Fruit fly (Drosophila melanogaster) whole organism, embryonic: ENCODE results near the gene Max.

ENCODE experiments used
- Abd-B ChIP-seq: fragments of 200-800 bp; sonication (Bioruptor generic); optimal IDR thresholded peaks from 2 replicates; lab custom pipeline; 2018; ENCODE audit warnings: missing biosample characterization, mild to moderate bottlenecking, missing genetic modification characterization, moderate library complexity
- Adf1 ChIP-seq: fragments of 200-800 bp; sonication (Bioruptor generic); IDR thresholded peaks from 2 replicates; pipeline ENCODE4 v1.3.6; 2022; ENCODE audit warnings: missing biosample characterization, missing genetic modification characterization
- Bgb ChIP-seq: fragments of 200-800 bp; sonication (Bioruptor generic); IDR thresholded peaks from 2 replicates; pipeline ENCODE4 v1.3.6; 2022; ENCODE audit warnings: missing biosample characterization, missing genetic modification characterization; ENCODE audit not compliant: partially characterized antibody
- CG10209 ChIP-seq: fragments of 200-800 bp; sonication (Bioruptor generic); optimal IDR thresholded peaks from 3 replicates; lab custom pipeline; 2017; ENCODE audit warnings: missing biosample characterization, mild to moderate bottlenecking, missing genetic modification characterization, missing genetic modification reagents
- CG1024 ChIP-seq: fragments of 200-800 bp; sonication (Bioruptor generic); IDR thresholded peaks from 2 replicates; pipeline ENCODE4 v1.3.6; 2022; ENCODE audit warnings: missing biosample characterization, missing genetic modification characterization
- CG11085 ChIP-seq: fragments of 200-800 bp; sonication (Bioruptor generic); IDR thresholded peaks from 2 replicates; pipeline ENCODE4 v1.3.6; 2022; ENCODE audit warnings: missing biosample characterization, missing genetic modification characterization
- CG15073 ChIP-seq: fragments of 200-800 bp; sonication (Bioruptor generic); optimal IDR thresholded peaks from 2 replicates; lab custom pipeline; 2016; ENCODE audit warnings: missing biosample characterization, missing genetic modification characterization
- CG17359 ChIP-seq: fragments of 200-800 bp; sonication (Bioruptor generic); optimal IDR thresholded peaks from 3 replicates; lab custom pipeline; 2018; ENCODE audit warnings: missing biosample characterization, mild to moderate bottlenecking, missing genetic modification characterization, moderate library complexity
- CG1792 ChIP-seq: fragments of 200-800 bp; sonication (Bioruptor generic); optimal IDR thresholded peaks from 2 replicates; lab custom pipeline; 2016; ENCODE audit warnings: missing biosample characterization, missing genetic modification characterization
- CG18599 ChIP-seq: fragments of 200-800 bp; sonication (Bioruptor generic); optimal IDR thresholded peaks from 3 replicates; lab custom pipeline; 2017; ENCODE audit warnings: missing biosample characterization, missing genetic modification characterization, mild to moderate bottlenecking, moderate library complexity, missing genetic modification reagents
- CG3163 ChIP-seq: fragments of 200-800 bp; sonication (Bioruptor generic); optimal IDR thresholded peaks from 3 replicates; lab custom pipeline; 2016; ENCODE audit warnings: missing biosample characterization, missing genetic modification characterization
- CG33213 ChIP-seq: fragments of 200-800 bp; sonication (Bioruptor generic); optimal IDR thresholded peaks from 3 replicates; lab custom pipeline; 2016; ENCODE audit warnings: missing biosample characterization, missing genetic modification characterization
- CG4360 ChIP-seq: fragments of 200-800 bp; sonication (Bioruptor generic); IDR thresholded peaks from 2 replicates; pipeline ENCODE4 v1.3.6; 2022; ENCODE audit warnings: missing biosample characterization, missing genetic modification characterization
- CG4404 ChIP-seq: fragments of 200-800 bp; sonication (Bioruptor generic); IDR thresholded peaks from 2 replicates; pipeline ENCODE4 v1.3.6; 2022; ENCODE audit warnings: missing biosample characterization, missing genetic modification characterization
- CG5180 ChIP-seq: fragments of 200-800 bp; sonication (Bioruptor generic); optimal IDR thresholded peaks from 3 replicates; lab custom pipeline; 2017; ENCODE audit warnings: missing biosample characterization, missing genetic modification characterization, mild to moderate bottlenecking, moderate library complexity, missing genetic modification reagents
- CG7786 ChIP-seq: fragments of 200-800 bp; sonication (Bioruptor generic); optimal IDR thresholded peaks from 2 replicates; lab custom pipeline; 2016; ENCODE audit warnings: missing biosample characterization, missing genetic modification characterization
- CG9609 ChIP-seq: fragments of 200-800 bp; sonication (Bioruptor generic); optimal IDR thresholded peaks from 3 replicates; lab custom pipeline; 2016; ENCODE audit warnings: missing biosample characterization, missing genetic modification characterization
- CG9727 ChIP-seq: fragments of 200-800 bp; sonication (Bioruptor generic); optimal IDR thresholded peaks from 3 replicates; lab custom pipeline; 2017; ENCODE audit warnings: missing biosample characterization, mild to moderate bottlenecking, missing genetic modification characterization
- CG9797 ChIP-seq: fragments of 200-800 bp; sonication (Bioruptor generic); optimal IDR thresholded peaks from 3 replicates; lab custom pipeline; 2018; ENCODE audit warnings: missing biosample characterization, mild to moderate bottlenecking, missing genetic modification characterization
- CG9817 ChIP-seq: fragments of 200-800 bp; sonication (Bioruptor generic); optimal IDR thresholded peaks from 2 replicates; lab custom pipeline; 2018; ENCODE audit warnings: missing biosample characterization, mild to moderate bottlenecking, missing genetic modification characterization, moderate library complexity
- CG9932 ChIP-seq: fragments of 200-800 bp; sonication (Bioruptor generic); IDR thresholded peaks from 2 replicates; pipeline ENCODE4 v1.3.6; 2022; ENCODE audit warnings: missing biosample characterization, missing genetic modification characterization
- CTCF ChIP-seq: fragments of 200-800 bp; sonication (Bioruptor generic); optimal IDR thresholded peaks from 2 replicates; lab custom pipeline; 2017; ENCODE audit warnings: missing biosample characterization, mild to moderate bottlenecking, missing genetic modification characterization, moderate library complexity
- Dfd ChIP-seq, 2 experiments: fragments of >200 bp; optimal IDR thresholded peaks; 2 replicates each; lab custom pipeline; 2017; ENCODE audit warnings: missing biosample characterization in 2 of 2, missing genetic modification characterization in 2 of 2
- Dll ChIP-seq: fragments of 200-800 bp; sonication (Bioruptor generic); IDR thresholded peaks from 4 replicates; pipeline ENCODE4 v1.3.6; 2022; ENCODE audit warnings: missing biosample characterization, missing genetic modification characterization; ENCODE audit not compliant: partially characterized antibody
- E2f1 ChIP-seq: fragments of 200-800 bp; sonication (Bioruptor generic); IDR thresholded peaks from 2 replicates; pipeline ENCODE4 v1.3.6; 2022; ENCODE audit warnings: missing biosample characterization, missing genetic modification characterization
- Hr51 ChIP-seq, 2 experiments: fragments of 200-800 bp; sonication (Bioruptor generic); optimal IDR thresholded peaks; 2 replicates in 1 of 2; 3 replicates in 1 of 2; lab custom pipeline; 2016 to 2018; ENCODE audit warnings: missing biosample characterization in 2 of 2, missing genetic modification characterization in 2 of 2, mild to moderate bottlenecking in 1 of 2, moderate library complexity in 1 of 2
- MESR4 ChIP-seq: fragments of 200-800 bp; sonication (Bioruptor generic); optimal IDR thresholded peaks from 2 replicates; lab custom pipeline; 2018; ENCODE audit warnings: missing biosample characterization, mild to moderate bottlenecking, missing genetic modification characterization, moderate library complexity
- Myb ChIP-seq: fragments of 200-800 bp; sonication (Bioruptor generic); optimal IDR thresholded peaks from 2 replicates; lab custom pipeline; 2016; ENCODE audit warnings: missing biosample characterization, missing genetic modification characterization
- Rx ChIP-seq: fragments of 200-800 bp; sonication (Bioruptor generic); IDR thresholded peaks from 2 replicates; pipeline ENCODE4 v1.3.6; 2022; ENCODE audit warnings: missing biosample characterization, missing genetic modification characterization
- Sin3A ChIP-seq: fragments of >200 bp; optimal IDR thresholded peaks from 2 replicates; lab custom pipeline; 2018
- Sry-β ChIP-seq: fragments of 200-800 bp; sonication (Bioruptor generic); optimal IDR thresholded peaks from 2 replicates; lab custom pipeline; 2018; ENCODE audit warnings: missing biosample characterization, mild to moderate bottlenecking, missing genetic modification characterization, moderate library complexity
- ac ChIP-seq: fragments of 200-800 bp; sonication (Bioruptor generic); optimal IDR thresholded peaks from 3 replicates; lab custom pipeline; 2017; ENCODE audit warnings: missing biosample characterization, mild to moderate bottlenecking, missing genetic modification characterization
- bbx ChIP-seq: fragments of 200-800 bp; sonication (Bioruptor generic); IDR thresholded peaks from 2 replicates; pipeline ENCODE4 v1.3.6; 2022; ENCODE audit warnings: missing biosample characterization, missing genetic modification characterization; ENCODE audit not compliant: partially characterized antibody
- bigmax ChIP-seq: fragments of 200-800 bp; sonication (Bioruptor generic); optimal IDR thresholded peaks from 2 replicates; lab custom pipeline; 2018; ENCODE audit warnings: missing biosample characterization, mild to moderate bottlenecking, missing genetic modification characterization
- bowl ChIP-seq: fragments of 200-800 bp; sonication (Bioruptor generic); IDR thresholded peaks from 2 replicates; pipeline ENCODE4 v1.3.6; 2022; ENCODE audit warnings: missing biosample characterization, missing genetic modification characterization
- br ChIP-seq: fragments of >200 bp; optimal IDR thresholded peaks from 2 replicates; lab custom pipeline; 2017
- crp ChIP-seq, 2 experiments: fragments of 200-800 bp; sonication (Bioruptor generic); optimal IDR thresholded peaks; 2 replicates in 1 of 2; 3 replicates in 1 of 2; lab custom pipeline; 2017; ENCODE audit warnings: missing biosample characterization in 2 of 2, missing genetic modification characterization in 2 of 2, mild to moderate bottlenecking in 1 of 2, moderate library complexity in 1 of 2
- dpn ChIP-seq, 2 experiments: fragments of 200-800 bp; sonication (Bioruptor generic); optimal IDR thresholded peaks; 3 replicates each; lab custom pipeline; 2016; ENCODE audit warnings: missing biosample characterization in 2 of 2, missing genetic modification characterization in 2 of 2
- fd102C ChIP-seq: fragments of 200-800 bp; sonication (Bioruptor generic); optimal IDR thresholded peaks from 2 replicates; lab custom pipeline; 2018; ENCODE audit warnings: missing biosample characterization, mild to moderate bottlenecking, missing genetic modification characterization, moderate library complexity
- ftz-f1 ChIP-seq: fragments of 200-800 bp; sonication (Bioruptor generic); optimal IDR thresholded peaks from 2 replicates; lab custom pipeline; 2016; ENCODE audit warnings: missing biosample characterization, missing genetic modification characterization
- luna ChIP-seq: fragments of 200-800 bp; sonication (Bioruptor generic); optimal IDR thresholded peaks from 2 replicates; lab custom pipeline; 2016; ENCODE audit warnings: missing biosample characterization, missing genetic modification characterization
- otp ChIP-seq: fragments of 200-800 bp; sonication (Bioruptor generic); IDR thresholded peaks from 3 replicates; pipeline ENCODE4, ENCODE4 v1.3.6; 2022; ENCODE audit warnings: missing biosample characterization, missing genetic modification characterization
- prd ChIP-seq, 3 experiments: fragments of >200 bp in 2 of 3; fragments of 200-800 bp in 1 of 3; sonication (Bioruptor generic) in 1 of 3; optimal IDR thresholded peaks in 2 of 3; IDR thresholded peaks in 1 of 3; 2 replicates in 2 of 3; 3 replicates in 1 of 3; pipeline versions ENCODE4 v1.3.6 to Lab custom; 2017 to 2022; ENCODE audit warnings: missing biosample characterization in 1 of 3, missing genetic modification characterization in 1 of 3
- run ChIP-seq: fragments of 200-800 bp; sonication (Bioruptor generic); optimal IDR thresholded peaks from 3 replicates; lab custom pipeline; 2018; ENCODE audit warnings: missing biosample characterization, mild to moderate bottlenecking, missing genetic modification characterization
- schlank ChIP-seq: fragments of 200-800 bp; sonication (Bioruptor generic); optimal IDR thresholded peaks from 2 replicates; lab custom pipeline; 2018; ENCODE audit warnings: missing biosample characterization, mild to moderate bottlenecking, missing genetic modification characterization
- sens ChIP-seq: fragments of 200-800 bp; sonication (Bioruptor generic); peaks from one replicate; lab custom pipeline; 2016; ENCODE audit warnings: missing biosample characterization, missing genetic modification characterization
- stwl ChIP-seq: fragments of 200-800 bp; sonication (Bioruptor generic); optimal IDR thresholded peaks from 3 replicates; lab custom pipeline; 2018; ENCODE audit warnings: missing biosample characterization, mild to moderate bottlenecking, missing genetic modification characterization, moderate library complexity
- tap ChIP-seq: fragments of 200-800 bp; optimal IDR thresholded peaks from 3 replicates; lab custom pipeline; 2019; ENCODE audit warnings: missing biosample characterization, mild to moderate bottlenecking, missing genetic modification characterization, moderate library complexity
- vfl ChIP-seq: fragments of 200-800 bp; sonication (Bioruptor generic); optimal IDR thresholded peaks from 2 replicates; lab custom pipeline; 2016; ENCODE audit warnings: missing biosample characterization, missing genetic modification characterization

The Max gene

DNA sequence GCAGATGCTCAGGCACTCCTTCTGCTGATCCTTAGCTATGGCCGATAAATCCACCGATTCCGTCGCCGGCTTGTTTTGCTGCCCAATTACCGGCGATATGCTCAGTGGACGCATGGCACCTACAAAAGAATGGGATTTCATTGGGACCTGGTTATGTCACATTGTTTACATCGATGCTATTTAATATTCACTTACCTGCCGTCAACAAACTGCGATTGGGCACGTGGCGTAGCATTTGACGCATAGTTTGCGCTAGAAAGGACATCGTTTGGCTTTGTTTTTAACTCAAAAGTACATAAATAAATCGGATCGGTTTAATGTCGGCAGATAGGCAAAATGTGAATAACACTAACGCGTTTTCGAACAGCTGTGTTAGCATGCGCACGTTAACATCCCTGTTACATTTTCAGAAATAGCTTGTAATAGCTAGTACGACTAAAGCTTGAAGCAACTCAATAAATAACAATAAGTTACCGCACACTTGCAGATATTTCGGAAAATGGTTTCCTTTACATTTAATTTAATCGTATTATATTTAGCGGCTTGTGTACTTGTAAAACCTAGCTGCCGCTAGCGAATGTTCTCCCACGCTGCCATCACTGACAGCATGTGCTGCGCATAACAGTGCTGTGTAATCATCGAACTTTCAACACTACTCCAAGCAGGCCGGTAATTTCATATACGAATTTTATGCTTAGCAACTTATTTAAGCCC lies 9.1 kb downstream of the Max start, which contains the start of the genes mRpL21 and rept (continued):
- no peak for TF ChIP-seq CG4360
- TF ChIP-seq Abd-B (GFP tag; lab: Kevin White, UChicago), result no peak
- TF ChIP-seq luna, result no peak
- no peak for TF ChIP-seq prd (optimal IDR thresholded peaks at IDR 0.05; lab: Kevin White, UChicago)
- TF ChIP-seq prd (GFP tag; IDR thresholded peaks at IDR 0.05; lab: Robert Waterston, UW), result 0 out of 3 replicates have a peak, but pooled peaks have one; percentile 27
- TF ChIP-seq CTCF (GFP tag; lab: Kevin White, UChicago), result no peak
- peak; percentile 51 for TF ChIP-seq Adf1
- TF ChIP-seq vfl (GFP tag; lab: Kevin White, UChicago), result peak; percentile 69
- no peak for TF ChIP-seq CG9609 (GFP tag; lab: Kevin White, UChicago)
- TF ChIP-seq stwl (tag; lab: Kevin White, UChicago), result peak; percentile 34
- peak; percentile 33; the same call in 1 of the 2 replicates for TF ChIP-seq E2f1
- 0 out of 4 replicates have a peak, but pooled peaks have one; percentile 44 for TF ChIP-seq Dll (GFP tag; lab: Robert Waterston, UW)
- TF ChIP-seq CG11085 (GFP tag; lab: Robert Waterston, UW), result 0 out of 2 replicates have a peak, but pooled peaks have one; percentile 16
- peak; percentile 83 for TF ChIP-seq Sin3A
- no peak for TF ChIP-seq bbx (GFP tag; lab: Robert Waterston, UW)
- TF ChIP-seq tap (tag; lab: Kevin White, UChicago), result peak; percentile 3
- TF ChIP-seq CG5180 (GFP tag; lab: Kevin White, UChicago), result no peak
- no peak for TF ChIP-seq fd102C (GFP tag; lab: Kevin White, UChicago)
- peak; percentile 89 for TF ChIP-seq sens
- peak; percentile 22 for TF ChIP-seq CG33213
- peak; percentile 40 for TF ChIP-seq CG10209 (GFP tag; lab: Kevin White, UChicago)
- no peak for TF ChIP-seq Dfd (GFP tag; optimal IDR thresholded peaks at IDR 0.05; lab: Kevin White, UChicago)
- TF ChIP-seq otp, result no peak
- no peak for TF ChIP-seq ftz-f1
- TF ChIP-seq crp (GFP tag; optimal IDR thresholded peaks at IDR 0.05; lab: Kevin White, UChicago), result peak; percentile 81 to 94
- no peak for TF ChIP-seq run (tag; lab: Kevin White, UChicago)
- TF ChIP-seq CG9932, result peak; percentile 74
- peak; percentile 32 for TF ChIP-seq CG1792 (GFP tag; lab: Kevin White, UChicago)
- peak; percentile 72 for TF ChIP-seq Myb (GFP tag; lab: Kevin White, UChicago)
- TF ChIP-seq Hr51 (GFP tag; optimal IDR thresholded peaks at IDR 0.05; lab: Kevin White, UChicago), result peak; percentile 29 to 70
- TF ChIP-seq CG9727 (GFP tag; lab: Kevin White, UChicago), result peak; percentile 46
- TF ChIP-seq CG17359 (tag; lab: Kevin White, UChicago), result no peak
- no peak for TF ChIP-seq CG4404 (GFP tag; lab: Robert Waterston, UW)
- peak; percentile 96 for TF ChIP-seq Sry-β (GFP tag; lab: Kevin White, UChicago)
- TF ChIP-seq CG9817, result peak; percentile 64
- peak; percentile 59 for TF ChIP-seq CG18599 (GFP tag; lab: Kevin White, UChicago)
- TF ChIP-seq dpn (GFP tag; optimal IDR thresholded peaks at IDR 0.05; lab: Kevin White, UChicago), result peak; percentile 63 to 70
- no peak for TF ChIP-seq Bgb (GFP tag; lab: Robert Waterston, UW)
- TF ChIP-seq br (lab: Kevin White, UChicago), result no peak
- no peak for TF ChIP-seq ac (GFP tag; lab: Kevin White, UChicago)
- TF ChIP-seq CG9797, result peak; percentile 67
- TF ChIP-seq CG1024 (GFP tag; lab: Robert Waterston, UW), result no peak
- TF ChIP-seq CG15073 (GFP tag; lab: Kevin White, UChicago), result no peak
- TF ChIP-seq schlank, result peak; percentile 13
- peak; percentile 50 for TF ChIP-seq CG7786 (GFP tag; lab: Kevin White, UChicago)
- 0 out of 2 replicates have a peak, but pooled peaks have one; percentile 10 for TF ChIP-seq Rx (GFP tag; lab: Robert Waterston, UW)
- TF ChIP-seq MESR4 (GFP tag; lab: Kevin White, UChicago), result peak; percentile 34
- peak; percentile 53 for TF ChIP-seq CG3163 (GFP tag; lab: Kevin White, UChicago)
- no peak for TF ChIP-seq bowl
- TF ChIP-seq bigmax (GFP tag; lab: Kevin White, UChicago), result no peak
